Fruit fly (Drosophila melanogaster) Kc167 (cell line): Measurements from ENCODE around the gene CG11912.

Experiments
- Myc ChIP-seq: fragments of >200 bp; optimal IDR thresholded peaks from 2 replicates; lab custom pipeline; 2017; ENCODE audit warnings: missing external identifiers
- ttk ChIP-seq: sonication (Bioruptor generic); optimal IDR thresholded peaks from 2 replicates; lab custom pipeline; 2017; ENCODE audit warnings: missing external identifiers

DNA sequence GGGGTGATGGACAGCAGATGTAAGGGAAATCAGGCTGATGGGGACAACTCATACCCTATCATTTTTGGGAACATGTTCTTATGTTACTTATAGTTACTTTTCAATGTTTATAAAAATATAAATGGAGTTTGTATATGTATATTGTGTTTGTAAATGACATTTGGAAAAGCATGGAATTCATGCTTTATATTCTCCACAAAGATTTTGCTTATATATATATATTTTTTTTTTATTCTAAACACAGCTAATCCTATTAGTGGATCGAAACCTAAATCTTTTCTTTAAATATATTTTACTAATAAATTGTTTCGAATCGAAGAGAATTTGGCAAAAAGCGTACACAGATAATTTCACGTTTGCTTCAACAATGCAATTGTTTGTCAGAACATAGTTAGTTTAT is 30.0 kb downstream of the CG11912 start, which contains the start of gene Amnionless:
- no peak for TF ChIP-seq ttk (lab: Kevin White, UChicago)
- no peak for TF ChIP-seq Myc (lab: Kevin White, UChicago)
